Fruit fly (Drosophila melanogaster) whole organism, embryonic: ENCODE measurements around the gene ps.

Experiments
- Aef1 ChIP-seq: fragments of 200-800 bp; sonication (Bioruptor generic); IDR thresholded peaks from 3 replicates; pipeline ENCODE4 v1.3.6; 2022; ENCODE audit warnings: missing biosample characterization, missing genetic modification characterization
- B-H1 ChIP-seq: fragments of 200-800 bp; sonication (Bioruptor generic); IDR thresholded peaks from 3 replicates; pipeline ENCODE4 v1.3.6; 2022; ENCODE audit warnings: missing biosample characterization, missing genetic modification characterization
- C15 ChIP-seq: fragments of 200-800 bp; sonication (Bioruptor generic); IDR thresholded peaks from 3 replicates; pipeline ENCODE4 v1.3.6; 2022; ENCODE audit warnings: missing biosample characterization, missing genetic modification characterization
- CG10209 ChIP-seq: fragments of 200-800 bp; sonication (Bioruptor generic); optimal IDR thresholded peaks from 3 replicates; lab custom pipeline; 2017; ENCODE audit warnings: missing biosample characterization, mild to moderate bottlenecking, missing genetic modification characterization, missing genetic modification reagents
- CG10431 ChIP-seq: fragments of 200-800 bp; sonication (Bioruptor generic); optimal IDR thresholded peaks from 3 replicates; lab custom pipeline; 2018; ENCODE audit warnings: missing biosample characterization, mild to moderate bottlenecking, missing genetic modification characterization
- CG14965 ChIP-seq: fragments of 200-800 bp; sonication (Bioruptor generic); optimal IDR thresholded peaks from 2 replicates; lab custom pipeline; 2016; ENCODE audit warnings: missing biosample characterization, missing genetic modification characterization, borderline replicate concordance
- CG1529 ChIP-seq: fragments of 200-800 bp; sonication (Bioruptor generic); optimal IDR thresholded peaks from 3 replicates; lab custom pipeline; 2018; ENCODE audit warnings: missing biosample characterization, missing genetic modification characterization
- CG17829 ChIP-seq: fragments of 200-800 bp; optimal IDR thresholded peaks from 2 replicates; lab custom pipeline; 2019; ENCODE audit warnings: missing biosample characterization, mild to moderate bottlenecking, missing genetic modification characterization, moderate library complexity
- CG1832 ChIP-seq: fragments of 200-800 bp; sonication (Bioruptor generic); optimal IDR thresholded peaks from 2 replicates; lab custom pipeline; 2017; ENCODE audit warnings: missing biosample characterization, mild to moderate bottlenecking, missing genetic modification characterization, inconsistent platforms
- CG2120 ChIP-seq: fragments of 200-800 bp; sonication (Bioruptor generic); optimal IDR thresholded peaks from 3 replicates; lab custom pipeline; 2016; ENCODE audit warnings: missing biosample characterization, missing genetic modification characterization
- CG2678 ChIP-seq: fragments of 200-800 bp; sonication (Bioruptor generic); optimal IDR thresholded peaks from 3 replicates; lab custom pipeline; 2019; ENCODE audit warnings: missing biosample characterization, mild to moderate bottlenecking, missing genetic modification characterization, moderate library complexity
- CG2889 ChIP-seq: fragments of 200-800 bp; sonication (Bioruptor generic); IDR thresholded peaks from 3 replicates; pipeline ENCODE4 v1.3.6; 2022; ENCODE audit warnings: missing biosample characterization, missing genetic modification characterization
- CG32532 ChIP-seq: fragments of 200-800 bp; sonication (Bioruptor generic); IDR thresholded peaks from 2 replicates; pipeline ENCODE4 v1.3.6; 2022; ENCODE audit warnings: missing biosample characterization, missing genetic modification characterization
- CG32767 ChIP-seq: fragments of 200-800 bp; sonication (Bioruptor generic); IDR thresholded peaks from 2 replicates; pipeline ENCODE4 v1.3.6; 2022; ENCODE audit warnings: missing biosample characterization, missing genetic modification characterization
- CG3726 ChIP-seq: fragments of 200-800 bp; sonication (Bioruptor generic); IDR thresholded peaks from 3 replicates; pipeline ENCODE4, ENCODE4 v1.3.6; 2022; ENCODE audit warnings: missing biosample characterization, missing genetic modification characterization
- CG3838 ChIP-seq: fragments of 200-800 bp; sonication (Bioruptor generic); optimal IDR thresholded peaks from 3 replicates; lab custom pipeline; 2016; ENCODE audit warnings: missing biosample characterization, missing genetic modification characterization
- CG4360 ChIP-seq: fragments of 200-800 bp; sonication (Bioruptor generic); IDR thresholded peaks from 2 replicates; pipeline ENCODE4 v1.3.6; 2022; ENCODE audit warnings: missing biosample characterization, missing genetic modification characterization
- CG7786 ChIP-seq: fragments of 200-800 bp; sonication (Bioruptor generic); optimal IDR thresholded peaks from 2 replicates; lab custom pipeline; 2016; ENCODE audit warnings: missing biosample characterization, missing genetic modification characterization
- CG8281 ChIP-seq: fragments of 200-800 bp; sonication (Bioruptor generic); optimal IDR thresholded peaks from 2 replicates; lab custom pipeline; 2018; ENCODE audit warnings: missing biosample characterization, mild to moderate bottlenecking, missing genetic modification characterization, moderate library complexity
- CG8478 ChIP-seq: fragments of >200 bp; optimal IDR thresholded peaks from 2 replicates; lab custom pipeline; 2018
- Chrac-16 ChIP-seq: fragments of 200-800 bp; sonication (Bioruptor generic); optimal IDR thresholded peaks from 3 replicates; lab custom pipeline; 2016; ENCODE audit warnings: missing biosample characterization, missing genetic modification characterization
- CkIIα-i1 ChIP-seq: fragments of 200-800 bp; sonication (Bioruptor generic); IDR thresholded peaks from 2 replicates; pipeline ENCODE4 v1.3.6; 2022; ENCODE audit warnings: missing biosample characterization, missing genetic modification characterization
- CoRest ChIP-seq: fragments of 200-800 bp; sonication (Bioruptor generic); optimal IDR thresholded peaks from 3 replicates; lab custom pipeline; 2018; ENCODE audit warnings: missing biosample characterization, mild to moderate bottlenecking, missing genetic modification characterization, moderate library complexity
- D19B ChIP-seq: fragments of 200-800 bp; sonication (Bioruptor generic); optimal IDR thresholded peaks from 2 replicates; lab custom pipeline; 2017; ENCODE audit warnings: missing biosample characterization, mild to moderate bottlenecking, missing genetic modification characterization
- Doc2 ChIP-seq: fragments of 200-800 bp; sonication (Bioruptor generic); IDR thresholded peaks from 2 replicates; pipeline ENCODE4 v1.3.6; 2022; ENCODE audit warnings: missing biosample characterization, missing genetic modification characterization
- Doc3 ChIP-seq: fragments of 200-800 bp; sonication (Bioruptor generic); IDR thresholded peaks from 3 replicates; pipeline ENCODE4 v1.3.6; 2022; ENCODE audit warnings: missing biosample characterization, missing genetic modification characterization; ENCODE audit not compliant: partially characterized antibody
- Elba2 ChIP-seq: fragments of 200-800 bp; sonication (Bioruptor generic); optimal IDR thresholded peaks from 3 replicates; lab custom pipeline; 2016; ENCODE audit warnings: missing biosample characterization, missing genetic modification characterization
- GATAe ChIP-seq: fragments of 200-800 bp; sonication (Bioruptor generic); conservative IDR thresholded peaks from 2 replicates; pipeline ENCODE4 v1.3.6; 2022; ENCODE audit warnings: missing biosample characterization, missing genetic modification characterization
- Lhr ChIP-seq: fragments of 200-800 bp; sonication (Bioruptor generic); optimal IDR thresholded peaks from 3 replicates; lab custom pipeline; 2017; ENCODE audit warnings: mild to moderate bottlenecking, missing biosample characterization, missing genetic modification reagents, missing genetic modification characterization
- Lim3 ChIP-seq: fragments of 200-800 bp; sonication (Bioruptor generic); IDR thresholded peaks from 2 replicates; pipeline ENCODE4 v1.3.6; 2022; ENCODE audit warnings: missing biosample characterization, missing genetic modification characterization
- NK7.1 ChIP-seq: fragments of 200-800 bp; sonication (Bioruptor generic); optimal IDR thresholded peaks from 3 replicates; lab custom pipeline; 2016; ENCODE audit warnings: missing biosample characterization, missing genetic modification characterization
- Nf-YA ChIP-seq: fragments of 200-800 bp; sonication (Bioruptor generic); IDR thresholded peaks from 2 replicates; pipeline ENCODE4 v1.3.6; 2022; ENCODE audit warnings: missing biosample characterization, missing genetic modification characterization
- Oaz ChIP-seq: fragments of 200-800 bp; sonication (Bioruptor generic); IDR thresholded peaks from 2 replicates; pipeline ENCODE4 v1.3.6; 2022; ENCODE audit warnings: missing biosample characterization, missing genetic modification characterization
- Six4 ChIP-seq: fragments of 200-800 bp; sonication (Bioruptor generic); optimal IDR thresholded peaks from 2 replicates; lab custom pipeline; 2016; ENCODE audit warnings: missing biosample characterization, missing genetic modification characterization
- Ssrp ChIP-seq: fragments of 200-800 bp; sonication (Bioruptor generic); optimal IDR thresholded peaks from 2 replicates; lab custom pipeline; 2018; ENCODE audit warnings: missing biosample characterization, mild to moderate bottlenecking, missing genetic modification characterization, moderate library complexity
- dati ChIP-seq: fragments of 200-800 bp; sonication (Bioruptor generic); IDR thresholded peaks from 2 replicates; pipeline ENCODE4 v1.3.6; 2022; ENCODE audit warnings: missing biosample characterization, missing genetic modification characterization
- ftz-f1 ChIP-seq: fragments of 200-800 bp; sonication (Bioruptor generic); optimal IDR thresholded peaks from 2 replicates; lab custom pipeline; 2016; ENCODE audit warnings: missing biosample characterization, missing genetic modification characterization
- fu2 ChIP-seq: fragments of 200-800 bp; sonication (Bioruptor generic); optimal IDR thresholded peaks from 2 replicates; lab custom pipeline; 2016; ENCODE audit warnings: missing biosample characterization, missing genetic modification characterization
- hbn ChIP-seq: fragments of 200-800 bp; sonication (Bioruptor generic); IDR thresholded peaks from 2 replicates; pipeline ENCODE4 v1.3.6; 2022; ENCODE audit warnings: missing biosample characterization, missing genetic modification characterization; ENCODE audit not compliant: partially characterized antibody
- maf-S ChIP-seq: fragments of 200-800 bp; sonication (Bioruptor generic); optimal IDR thresholded peaks from 2 replicates; lab custom pipeline; 2016; ENCODE audit warnings: missing biosample characterization, missing genetic modification characterization
- nau ChIP-seq: fragments of 200-800 bp; sonication (Bioruptor generic); optimal IDR thresholded peaks from 3 replicates; lab custom pipeline; 2017; ENCODE audit warnings: missing biosample characterization, mild to moderate bottlenecking, missing genetic modification characterization, missing genetic modification reagents
- nmo ChIP-seq: fragments of 200-800 bp; sonication (Bioruptor generic); optimal IDR thresholded peaks from 2 replicates; lab custom pipeline; 2018; ENCODE audit warnings: missing biosample characterization, mild to moderate bottlenecking, missing genetic modification characterization, moderate library complexity
- otp ChIP-seq: fragments of 200-800 bp; sonication (Bioruptor generic); IDR thresholded peaks from 3 replicates; pipeline ENCODE4, ENCODE4 v1.3.6; 2022; ENCODE audit warnings: missing biosample characterization, missing genetic modification characterization
- pan ChIP-seq, 4 experiments: fragments of >200 bp in 3 of 4; fragments of 200-800 bp in 1 of 4; sonication (Bioruptor generic) in 1 of 4; optimal IDR thresholded peaks in 3 of 4; IDR thresholded peaks in 1 of 4; 2 replicates each; pipeline versions ENCODE4 v1.3.6 to Lab custom; 2017 to 2022; ENCODE audit warnings: missing biosample characterization in 2 of 4, missing genetic modification characterization in 2 of 4, mixed read lengths in 1 of 4
- pita ChIP-seq: fragments of 200-800 bp; sonication (Bioruptor generic); optimal IDR thresholded peaks from 2 replicates; lab custom pipeline; 2017; ENCODE audit warnings: missing biosample characterization, mild to moderate bottlenecking, missing genetic modification characterization
- row ChIP-seq: fragments of 200-800 bp; sonication (Bioruptor generic); IDR thresholded peaks from 3 replicates; pipeline ENCODE4 v1.3.6; 2022; ENCODE audit warnings: missing biosample characterization, missing genetic modification characterization
- scrt ChIP-seq: fragments of 200-800 bp; sonication (Bioruptor generic); optimal IDR thresholded peaks from 2 replicates; lab custom pipeline; 2018; ENCODE audit warnings: missing biosample characterization, mild to moderate bottlenecking, missing genetic modification characterization, moderate library complexity
- sna ChIP-seq: fragments of 200-800 bp; sonication (Bioruptor generic); IDR thresholded peaks from 2 replicates; pipeline ENCODE4 v1.3.6; 2022; ENCODE audit warnings: missing biosample characterization, missing genetic modification characterization; ENCODE audit not compliant: partially characterized antibody
- so ChIP-seq: fragments of 200-800 bp; sonication (Bioruptor generic); IDR thresholded peaks from 3 replicates; pipeline ENCODE4 v1.3.6; 2022; ENCODE audit warnings: missing biosample characterization, missing genetic modification characterization
- sr ChIP-seq: fragments of 200-800 bp; sonication (Bioruptor generic); IDR thresholded peaks from 3 replicates; pipeline ENCODE4 v1.3.6; 2022; ENCODE audit warnings: missing biosample characterization, missing genetic modification characterization
- vfl ChIP-seq: fragments of 200-800 bp; sonication (Bioruptor generic); optimal IDR thresholded peaks from 2 replicates; lab custom pipeline; 2016; ENCODE audit warnings: missing biosample characterization, missing genetic modification characterization
- zf30C ChIP-seq: fragments of 200-800 bp; sonication (Bioruptor generic); optimal IDR thresholded peaks from 3 replicates; lab custom pipeline; 2018; ENCODE audit warnings: missing biosample characterization, mild to moderate bottlenecking, missing genetic modification characterization

Gene ps

dm6 chr3R:9502416-9502763 is 84.7 kb downstream of the ps start, which contains the start of gene RhoL (continued):
- no peak for TF ChIP-seq CG17829 (tag; lab: Kevin White, UChicago)
- no peak for TF ChIP-seq CG3838 (GFP tag; lab: Kevin White, UChicago)
- no peak for TF ChIP-seq CG8478 (lab: Kevin White, UChicago)
- TF ChIP-seq Elba2: no peak
- no peak for TF ChIP-seq CG4360
- no peak for TF ChIP-seq Ssrp (tag; lab: Kevin White, UChicago)
- peak; percentile 74 for TF ChIP-seq ftz-f1 (GFP tag; lab: Kevin White, UChicago)
- TF ChIP-seq Lim3: no peak
- TF ChIP-seq B-H1 (GFP tag; lab: Robert Waterston, UW): no peak; the same call in 2 of the 3 replicates
- TF ChIP-seq row (GFP tag; lab: Robert Waterston, UW): no peak
- no peak for TF ChIP-seq CG7786
- TF ChIP-seq Oaz (GFP tag; lab: Robert Waterston, UW): no peak
- TF ChIP-seq Chrac-16 (GFP tag; lab: Kevin White, UChicago): no peak
- peak; percentile 68 for TF ChIP-seq CG32532 (GFP tag; lab: Robert Waterston, UW)
- TF ChIP-seq Doc2: no peak
- TF ChIP-seq Lhr: no peak
- TF ChIP-seq Nf-YA (GFP tag; lab: Robert Waterston, UW): 0 out of 2 replicates have a peak, but pooled peaks have one; percentile 24
- no peak; the same call in 1 of the 2 replicates for TF ChIP-seq GATAe
- no peak for TF ChIP-seq CG1529 (GFP tag; lab: Kevin White, UChicago)
- TF ChIP-seq Doc3 (GFP tag; lab: Robert Waterston, UW): 0 out of 3 replicates have a peak, but pooled peaks have one; percentile 36
- TF ChIP-seq sr: no peak
- TF ChIP-seq NK7.1 (GFP tag; lab: Kevin White, UChicago): no peak
- no peak for TF ChIP-seq scrt (GFP tag; lab: Kevin White, UChicago)
- TF ChIP-seq Aef1 (GFP tag; lab: Robert Waterston, UW): no peak
- TF ChIP-seq C15 (GFP tag; lab: Robert Waterston, UW): no peak
- TF ChIP-seq maf-S (GFP tag; lab: Kevin White, UChicago): no peak
- TF ChIP-seq vfl: no peak
- TF ChIP-seq CoRest (tag; lab: Kevin White, UChicago): no peak
- no peak for TF ChIP-seq D19B (GFP tag; lab: Kevin White, UChicago)
- no peak for TF ChIP-seq otp (GFP tag; lab: Robert Waterston, UW)
- TF ChIP-seq Six4: no peak
- TF ChIP-seq zf30C (GFP tag; lab: Kevin White, UChicago): no peak
- TF ChIP-seq dati (GFP tag; lab: Robert Waterston, UW): no peak
- TF ChIP-seq CG3726 (GFP tag; lab: Robert Waterston, UW): no peak
- no peak for TF ChIP-seq CG10431
- TF ChIP-seq sna: peak; percentile 62
- no peak for TF ChIP-seq CG10209 (GFP tag; lab: Kevin White, UChicago)
- no peak for TF ChIP-seq pan (optimal IDR thresholded peaks at IDR 0.05; lab: Kevin White, UChicago)
- TF ChIP-seq pan (GFP tag; optimal IDR thresholded peaks at IDR 0.05 in 1 of 2, IDR thresholded peaks at IDR 0.05 in 1 of 2): peak in 1 of 2 experiments; percentile 14
- TF ChIP-seq nmo: no peak
- TF ChIP-seq CG2678: no peak
- peak; percentile 37 for TF ChIP-seq nau (GFP tag; lab: Kevin White, UChicago)
- no peak for TF ChIP-seq fu2 (GFP tag; lab: Kevin White, UChicago)
- TF ChIP-seq CkIIα-i1: no peak
- no peak for TF ChIP-seq CG2889
- no peak for TF ChIP-seq pita
- TF ChIP-seq CG2120 (GFP tag; lab: Kevin White, UChicago): peak; percentile 12
- 0 out of 3 replicates have a peak, but pooled peaks have one; percentile 22 for TF ChIP-seq so (GFP tag; lab: Robert Waterston, UW)
- TF ChIP-seq hbn (GFP tag; lab: Robert Waterston, UW): peak; percentile 38; the same call in 1 of the 2 replicates
- TF ChIP-seq CG14965 (GFP tag; lab: Kevin White, UChicago): no peak
- no peak for TF ChIP-seq CG1832 (GFP tag; lab: Kevin White, UChicago)
- TF ChIP-seq CG8281 (tag; lab: Kevin White, UChicago): no peak
- no peak for TF ChIP-seq CG32767 (GFP tag; lab: Robert Waterston, UW)
